Fruit fly (Drosophila melanogaster) whole organism, embryonic: ENCODE data around the gene CG10587.
A peak's percentile ranks its signal among the peaks of the same experiment; 100 is the strongest.

Source experiments
- Atf6 ChIP-seq: fragments of 200-800 bp; sonication (Bioruptor generic); IDR thresholded peaks from 2 replicates; pipeline ENCODE4 v1.3.6; 2022; ENCODE audit warnings: missing biosample characterization, missing genetic modification characterization
- B-H1 ChIP-seq: fragments of 200-800 bp; sonication (Bioruptor generic); IDR thresholded peaks from 3 replicates; pipeline ENCODE4 v1.3.6; 2022; ENCODE audit warnings: missing biosample characterization, missing genetic modification characterization
- BtbVII ChIP-seq: fragments of 200-800 bp; sonication (Bioruptor generic); optimal IDR thresholded peaks from 3 replicates; lab custom pipeline; 2017; ENCODE audit warnings: missing biosample characterization, mild to moderate bottlenecking, missing genetic modification characterization
- CG11247 ChIP-seq: fragments of 200-800 bp; sonication (Bioruptor generic); IDR thresholded peaks from 2 replicates; pipeline ENCODE4 v1.3.6; 2022; ENCODE audit warnings: missing biosample characterization, missing genetic modification characterization
- CG11398 ChIP-seq: fragments of 200-800 bp; sonication (Bioruptor generic); optimal IDR thresholded peaks from 2 replicates; lab custom pipeline; 2016; ENCODE audit warnings: missing biosample characterization, missing genetic modification characterization
- CG12659 ChIP-seq: fragments of 200-800 bp; sonication (Bioruptor generic); optimal IDR thresholded peaks from 3 replicates; lab custom pipeline; 2017; ENCODE audit warnings: mild to moderate bottlenecking, missing biosample characterization, missing genetic modification reagents, missing genetic modification characterization
- CG15696 ChIP-seq: fragments of 200-800 bp; sonication (Bioruptor generic); optimal IDR thresholded peaks from 2 replicates; lab custom pipeline; 2019; ENCODE audit warnings: missing biosample characterization, mild to moderate bottlenecking, missing genetic modification characterization, moderate library complexity
- CG17385 ChIP-seq: fragments of 200-800 bp; sonication (Bioruptor generic); optimal IDR thresholded peaks from 3 replicates; lab custom pipeline; 2018; ENCODE audit warnings: missing biosample characterization, mild to moderate bottlenecking, missing genetic modification characterization
- CG18262 ChIP-seq: fragments of 200-800 bp; optimal IDR thresholded peaks from 3 replicates; lab custom pipeline; 2019; ENCODE audit warnings: missing biosample characterization, mild to moderate bottlenecking, missing genetic modification characterization, moderate library complexity
- CG2120 ChIP-seq: fragments of 200-800 bp; sonication (Bioruptor generic); optimal IDR thresholded peaks from 3 replicates; lab custom pipeline; 2016; ENCODE audit warnings: missing biosample characterization, missing genetic modification characterization
- CG31224 ChIP-seq: fragments of 200-800 bp; sonication (Bioruptor generic); IDR thresholded peaks from 2 replicates; pipeline ENCODE4 v1.3.6; 2022; ENCODE audit warnings: missing biosample characterization, missing genetic modification characterization
- CG3847 ChIP-seq: fragments of 200-800 bp; sonication (Bioruptor generic); IDR thresholded peaks from 2 replicates; pipeline ENCODE4 v1.3.6; 2022; ENCODE audit warnings: missing biosample characterization, missing genetic modification characterization
- CG4424 ChIP-seq: fragments of 200-800 bp; sonication (Bioruptor generic); optimal IDR thresholded peaks from 3 replicates; lab custom pipeline; 2016; ENCODE audit warnings: missing biosample characterization, missing genetic modification characterization
- CG7786 ChIP-seq: fragments of 200-800 bp; sonication (Bioruptor generic); optimal IDR thresholded peaks from 2 replicates; lab custom pipeline; 2016; ENCODE audit warnings: missing biosample characterization, missing genetic modification characterization
- CG8290 ChIP-seq, 3 experiments: fragments of 200-800 bp; sonication (Bioruptor generic); optimal IDR thresholded peaks; 2 replicates each; lab custom pipeline; 2016 to 2019; ENCODE audit warnings: missing biosample characterization in 3 of 3, missing genetic modification characterization in 3 of 3, mild to moderate bottlenecking in 2 of 3, moderate library complexity in 1 of 3
- CG9609 ChIP-seq: fragments of 200-800 bp; sonication (Bioruptor generic); optimal IDR thresholded peaks from 3 replicates; lab custom pipeline; 2016; ENCODE audit warnings: missing biosample characterization, missing genetic modification characterization
- CG9797 ChIP-seq: fragments of 200-800 bp; sonication (Bioruptor generic); optimal IDR thresholded peaks from 3 replicates; lab custom pipeline; 2018; ENCODE audit warnings: missing biosample characterization, mild to moderate bottlenecking, missing genetic modification characterization
- Deaf1 ChIP-seq: fragments of 200-800 bp; optimal IDR thresholded peaks from 3 replicates; lab custom pipeline; 2019; ENCODE audit warnings: missing biosample characterization, mild to moderate bottlenecking, missing genetic modification characterization, moderate library complexity
- Elba2 ChIP-seq: fragments of 200-800 bp; sonication (Bioruptor generic); optimal IDR thresholded peaks from 3 replicates; lab custom pipeline; 2016; ENCODE audit warnings: missing biosample characterization, missing genetic modification characterization
- HLH4C ChIP-seq: fragments of 200-800 bp; sonication (Bioruptor generic); IDR thresholded peaks from 3 replicates; pipeline ENCODE4 v1.3.6; 2022; ENCODE audit warnings: missing biosample characterization, missing genetic modification characterization; ENCODE audit not compliant: partially characterized antibody
- Hr3 ChIP-seq: fragments of 200-800 bp; sonication (Bioruptor generic); optimal IDR thresholded peaks from 3 replicates; lab custom pipeline; 2016; ENCODE audit warnings: missing biosample characterization, missing genetic modification characterization
- Mad ChIP-seq: fragments of 200-800 bp; sonication (Bioruptor generic); optimal IDR thresholded peaks from 2 replicates; lab custom pipeline; 2016; ENCODE audit warnings: missing biosample characterization, missing genetic modification characterization
- Mrtf ChIP-seq: fragments of 200-800 bp; sonication (Bioruptor generic); IDR thresholded peaks from 3 replicates; pipeline ENCODE4 v1.3.6; 2022; ENCODE audit warnings: missing biosample characterization, missing genetic modification characterization
- NC2β ChIP-seq: fragments of 200-800 bp; sonication (Bioruptor generic); optimal IDR thresholded peaks from 2 replicates; lab custom pipeline; 2016; ENCODE audit warnings: missing biosample characterization, missing genetic modification characterization
- Ptx1 ChIP-seq: fragments of 200-800 bp; sonication (Bioruptor generic); IDR thresholded peaks from 2 replicates; pipeline ENCODE4 v1.3.6; 2022; ENCODE audit warnings: missing biosample characterization, missing genetic modification characterization
- Spps ChIP-seq: fragments of 200-800 bp; sonication (Bioruptor generic); optimal IDR thresholded peaks from 2 replicates; lab custom pipeline; 2018; ENCODE audit warnings: missing biosample characterization, mild to moderate bottlenecking, missing genetic modification characterization
- Sry-β ChIP-seq: fragments of 200-800 bp; sonication (Bioruptor generic); optimal IDR thresholded peaks from 2 replicates; lab custom pipeline; 2018; ENCODE audit warnings: missing biosample characterization, mild to moderate bottlenecking, missing genetic modification characterization, moderate library complexity
- Stat92E ChIP-seq, 3 experiments: fragments of >200 bp in 2 of 3; fragments of 200-800 bp in 1 of 3; sonication (Bioruptor generic) in 1 of 3; optimal IDR thresholded peaks; 2 replicates each; lab custom pipeline; 2017 to 2019; ENCODE audit warnings: missing biosample characterization in 3 of 3, missing genetic modification characterization in 3 of 3, mild to moderate bottlenecking in 1 of 3, moderate library complexity in 1 of 3
- ci ChIP-seq: fragments of 200-800 bp; sonication (Bioruptor generic); IDR thresholded peaks from 3 replicates; pipeline ENCODE4 v1.3.6; 2022; ENCODE audit warnings: missing biosample characterization, missing genetic modification characterization
- crc ChIP-seq: fragments of 200-800 bp; sonication (Bioruptor generic); optimal IDR thresholded peaks from 2 replicates; lab custom pipeline; 2016; ENCODE audit warnings: missing biosample characterization, missing genetic modification characterization
- dysf ChIP-seq: fragments of 200-800 bp; sonication (Bioruptor generic); IDR thresholded peaks from 3 replicates; pipeline ENCODE4 v1.3.6; 2022; ENCODE audit warnings: missing biosample characterization, missing genetic modification characterization
- emc ChIP-seq: fragments of 200-800 bp; sonication (Bioruptor generic); optimal IDR thresholded peaks from 2 replicates; lab custom pipeline; 2016; ENCODE audit warnings: missing biosample characterization, missing genetic modification characterization
- kay ChIP-seq: fragments of 200-800 bp; sonication (Bioruptor generic); optimal IDR thresholded peaks from 2 replicates; lab custom pipeline; 2016; ENCODE audit warnings: missing biosample characterization, missing genetic modification characterization
- lov ChIP-seq, 2 experiments: fragments of 200-800 bp in 1 of 2; fragments of >200 bp in 1 of 2; sonication (Bioruptor generic) in 1 of 2; IDR thresholded peaks in 1 of 2; optimal IDR thresholded peaks in 1 of 2; 2 replicates in 1 of 2; 3 replicates in 1 of 2; pipeline versions ENCODE4 v1.3.6 to Lab custom; 2017 to 2022; ENCODE audit warnings: missing biosample characterization in 1 of 2, missing genetic modification characterization in 1 of 2
- mld ChIP-seq: fragments of 200-800 bp; sonication (Bioruptor generic); IDR thresholded peaks from 3 replicates; pipeline ENCODE4 v1.3.6; 2022; ENCODE audit warnings: missing biosample characterization, missing genetic modification characterization; ENCODE audit not compliant: partially characterized antibody
- nerfin-1 ChIP-seq: fragments of 200-800 bp; sonication (Bioruptor generic); optimal IDR thresholded peaks from 3 replicates; lab custom pipeline; 2019; ENCODE audit warnings: missing biosample characterization, mild to moderate bottlenecking, missing genetic modification characterization, moderate library complexity
- p53 ChIP-seq: fragments of 200-800 bp; sonication (Bioruptor generic); optimal IDR thresholded peaks from 2 replicates; lab custom pipeline; 2016; ENCODE audit warnings: missing biosample characterization, missing genetic modification characterization
- schlank ChIP-seq: fragments of 200-800 bp; sonication (Bioruptor generic); optimal IDR thresholded peaks from 2 replicates; lab custom pipeline; 2018; ENCODE audit warnings: missing biosample characterization, mild to moderate bottlenecking, missing genetic modification characterization
- sna ChIP-seq: fragments of 200-800 bp; sonication (Bioruptor generic); IDR thresholded peaks from 2 replicates; pipeline ENCODE4 v1.3.6; 2022; ENCODE audit warnings: missing biosample characterization, missing genetic modification characterization; ENCODE audit not compliant: partially characterized antibody
- sob ChIP-seq: fragments of 200-800 bp; sonication (Bioruptor generic); IDR thresholded peaks from 2 replicates; pipeline ENCODE4 v1.3.6; 2022; ENCODE audit warnings: missing biosample characterization, missing genetic modification characterization
- stwl ChIP-seq: fragments of 200-800 bp; sonication (Bioruptor generic); optimal IDR thresholded peaks from 3 replicates; lab custom pipeline; 2018; ENCODE audit warnings: missing biosample characterization, mild to moderate bottlenecking, missing genetic modification characterization, moderate library complexity
- tll ChIP-seq, 2 experiments: fragments of 200-800 bp in 1 of 2; fragments of >200 bp in 1 of 2; sonication (Bioruptor generic) in 1 of 2; optimal IDR thresholded peaks; 2 replicates each; lab custom pipeline; 2017 to 2019; ENCODE audit warnings: missing biosample characterization in 2 of 2, missing genetic modification characterization in 2 of 2, mild to moderate bottlenecking in 1 of 2, moderate library complexity in 1 of 2
- twi ChIP-seq: fragments of 200-800 bp; optimal IDR thresholded peaks from 2 replicates; lab custom pipeline; 2019; ENCODE audit warnings: missing biosample characterization, mild to moderate bottlenecking, missing genetic modification characterization, moderate library complexity
- unc-4 ChIP-seq: fragments of 200-800 bp; sonication (Bioruptor generic); IDR thresholded peaks from 2 replicates; pipeline ENCODE4 v1.3.6; 2022; ENCODE audit warnings: missing biosample characterization, missing genetic modification characterization; ENCODE audit not compliant: partially characterized antibody
- unpg ChIP-seq: fragments of 200-800 bp; sonication (Bioruptor generic); optimal IDR thresholded peaks from 3 replicates; lab custom pipeline; 2018; ENCODE audit warnings: missing biosample characterization, mild to moderate bottlenecking, missing genetic modification characterization, moderate library complexity
- zen2 ChIP-seq: fragments of 200-800 bp; sonication (Bioruptor generic); IDR thresholded peaks from 3 replicates; pipeline ENCODE4 v1.3.6; 2022; ENCODE audit warnings: missing biosample characterization, missing genetic modification characterization; ENCODE audit not compliant: partially characterized antibody

Gene CG10587

dm6 chr3L:20950136-20950499, 12.2 kb downstream of the CG10587 start (continued):
- TF ChIP-seq Spps = peak; percentile 68
- peak; percentile 0 for TF ChIP-seq CG9609 (GFP tag; lab: Kevin White, UChicago)
- peak; percentile 26 for TF ChIP-seq Sry-β (GFP tag; lab: Kevin White, UChicago)
- peak; percentile 52 for TF ChIP-seq CG15696 (tag; lab: Kevin White, UChicago)
- TF ChIP-seq stwl (tag; lab: Kevin White, UChicago) = no peak
- TF ChIP-seq CG3847 = peak; percentile 15; the same call in 1 of the 2 replicates
- no peak for TF ChIP-seq CG31224 (GFP tag; lab: Robert Waterston, UW)
- peak; percentile 90 for TF ChIP-seq CG18262
- TF ChIP-seq Mrtf (GFP tag; lab: Robert Waterston, UW) = no peak
- TF ChIP-seq CG2120 (GFP tag; lab: Kevin White, UChicago) = no peak
- peak; percentile 73 for TF ChIP-seq nerfin-1 (tag; lab: Kevin White, UChicago)
- TF ChIP-seq Hr3 (GFP tag; lab: Kevin White, UChicago) = peak; percentile 20
- no peak for TF ChIP-seq CG7786 (GFP tag; lab: Kevin White, UChicago)
- TF ChIP-seq unpg = peak; percentile 72
- peak; percentile 25 for TF ChIP-seq Mad
- TF ChIP-seq CG9797 (GFP tag; lab: Kevin White, UChicago) = no peak
- TF ChIP-seq p53 = no peak
- peak; percentile 50 for TF ChIP-seq twi (tag; lab: Kevin White, UChicago)
- TF ChIP-seq zen2 (GFP tag; lab: Robert Waterston, UW) = no peak
- TF ChIP-seq HLH4C (GFP tag; lab: Robert Waterston, UW) = no peak
- peak; percentile 34 for TF ChIP-seq CG8290 (GFP tag; optimal IDR thresholded peaks at IDR 0.05; lab: Kevin White, UChicago)
- TF ChIP-seq CG8290 (tag; optimal IDR thresholded peaks at IDR 0.05; lab: Kevin White, UChicago) = no peak

- no peak for TF ChIP-seq emc
- no peak for TF ChIP-seq tll (GFP tag; optimal IDR thresholded peaks at IDR 0.05; lab: Kevin White, UChicago)
- no peak for TF ChIP-seq CG11247 (GFP tag; lab: Robert Waterston, UW)
- peak; percentile 57; the same call in 2 of the 3 replicates for TF ChIP-seq HLH4C (GFP tag; lab: Robert Waterston, UW)
- TF ChIP-seq kay (GFP tag; lab: Kevin White, UChicago) = no peak
- 0 out of 2 replicates have a peak, but pooled peaks have one; percentile 18 for TF ChIP-seq Atf6 (GFP tag; lab: Robert Waterston, UW)
- peak; percentile 18; the same call in 1 of the 2 replicates for TF ChIP-seq sob (GFP tag; lab: Robert Waterston, UW)
- no peak for TF ChIP-seq schlank (tag; lab: Kevin White, UChicago)
- TF ChIP-seq Deaf1 (tag; lab: Kevin White, UChicago) = peak; percentile 91
- TF ChIP-seq unc-4 = peak; percentile 55
- TF ChIP-seq CG9609 (GFP tag; lab: Kevin White, UChicago) = no peak
- no peak for TF ChIP-seq crc
- TF ChIP-seq B-H1 (GFP tag; lab: Robert Waterston, UW) = no peak
- TF ChIP-seq ci = peak; percentile 56; the same call in 2 of the 3 replicates
- TF ChIP-seq dysf (GFP tag; lab: Robert Waterston, UW) = no peak
- TF ChIP-seq BtbVII (GFP tag; lab: Kevin White, UChicago) = no peak
- no peak for TF ChIP-seq lov (optimal IDR thresholded peaks at IDR 0.05; lab: Kevin White, UChicago)
- TF ChIP-seq lov (GFP tag; IDR thresholded peaks at IDR 0.05; lab: Robert Waterston, UW) = 0 out of 3 replicates have a peak, but pooled peaks have one; percentile 40
- TF ChIP-seq CG9797 (GFP tag; lab: Kevin White, UChicago) = no peak
- TF ChIP-seq CG17385 (GFP tag; lab: Kevin White, UChicago) = peak; percentile 51
- no peak for TF ChIP-seq CG11398 (GFP tag; lab: Kevin White, UChicago)
- TF ChIP-seq Stat92E (GFP tag; optimal IDR thresholded peaks at IDR 0.05; lab: Kevin White, UChicago) = peak in 1 of 3 experiments; percentile 30
- TF ChIP-seq Elba2 (GFP tag; lab: Kevin White, UChicago) = peak; percentile 47
- TF ChIP-seq CG4424 (GFP tag; lab: Kevin White, UChicago) = peak; percentile 10
- TF ChIP-seq mld (GFP tag; lab: Robert Waterston, UW) = no peak
- peak; percentile 25; the same call in 1 of the 2 replicates for TF ChIP-seq sna (GFP tag; lab: Robert Waterston, UW)
- no peak for TF ChIP-seq NC2β (GFP tag; lab: Kevin White, UChicago)
- TF ChIP-seq Mad = no peak
- TF ChIP-seq CG12659 (GFP tag; lab: Kevin White, UChicago) = no peak
- no peak for TF ChIP-seq nerfin-1 (tag; lab: Kevin White, UChicago)
- no peak for TF ChIP-seq Ptx1 (GFP tag; lab: Robert Waterston, UW)
Observed at dm6 chr3L:20949371-20950135, 12.8 kb downstream of the CG10587 start, which contains the start of gene fng. fng (minus strand) TSS chr3L:20949512.
